Worm (Caenorhabditis elegans) whole organism, L1 larva: ENCODE data around the gene tsn-1.

Source experiments
- C04F5.9 ChIP-seq: sonication (generic microtip); optimal IDR thresholded peaks from 2 replicates; lab custom pipeline; 2016; ENCODE audit warnings: missing genetic modification characterization, missing compliant biosample characterization
- aha-1 ChIP-seq: fragments of 150-350 bp; optimal IDR thresholded peaks from 2 replicates; lab custom pipeline; 2014; ENCODE audit warnings: missing biosample characterization, missing genetic modification characterization
- aly-2 ChIP-seq: fragments of 150-350 bp; optimal IDR thresholded peaks from 2 replicates; lab custom pipeline; 2014; ENCODE audit warnings: missing biosample characterization, missing genetic modification characterization
- ama-1 ChIP-seq: fragments of 150-350 bp; optimal IDR thresholded peaks from 2 replicates; lab custom pipeline; 2014
- blmp-1 ChIP-seq: fragments of 150-350 bp; optimal IDR thresholded peaks from 2 replicates; lab custom pipeline; 2014; ENCODE audit warnings: missing biosample characterization, missing genetic modification characterization
- ceh-63 ChIP-seq: fragments of 200-800 bp; sonication (Bioruptor generic); optimal IDR thresholded peaks from 2 replicates; lab custom pipeline; 2018; ENCODE audit warnings: mild to moderate bottlenecking, missing genetic modification characterization, missing compliant biosample characterization
- ceh-8 ChIP-seq: fragments of 200-800 bp; sonication (Bioruptor generic); optimal IDR thresholded peaks from 2 replicates; lab custom pipeline; 2018; ENCODE audit warnings: mild to moderate bottlenecking, missing genetic modification characterization, moderate library complexity, missing compliant biosample characterization
- ceh-82 ChIP-seq, 3 experiments: fragments of 150-350 bp in 1 of 3; sonication (generic microtip) in 2 of 3; optimal IDR thresholded peaks; 2 replicates each; lab custom pipeline; 2014 to 2017; ENCODE audit warnings: missing biosample characterization in 3 of 3, missing genetic modification characterization in 3 of 3
- ceh-90 ChIP-seq: sonication (generic microtip); optimal IDR thresholded peaks from 2 replicates; lab custom pipeline; 2016; ENCODE audit warnings: missing genetic modification characterization, missing compliant biosample characterization
- dpl-1 ChIP-seq, 3 experiments: fragments of 150-350 bp in 2 of 3; sonication (generic microtip) in 1 of 3; optimal IDR thresholded peaks; 2 replicates each; lab custom pipeline; 2014 to 2017; ENCODE audit warnings: missing biosample characterization in 3 of 3, missing genetic modification characterization in 3 of 3, missing genetic modification reagents in 3 of 3
- efl-1 ChIP-seq, 4 experiments: fragments of 150-350 bp; optimal IDR thresholded peaks in 3 of 4; peaks in 1 of 4; 1 replicate in 1 of 4; 2 replicates in 3 of 4; lab custom pipeline; 2014; ENCODE audit warnings: missing biosample characterization in 2 of 4, missing genetic modification characterization in 2 of 4, missing genetic modification reagents in 2 of 4
- efl-3 ChIP-seq: fragments of 200-800 bp; sonication (Bioruptor generic); optimal IDR thresholded peaks from 2 replicates; lab custom pipeline; 2018; ENCODE audit warnings: mild to moderate bottlenecking, missing genetic modification characterization, missing compliant biosample characterization
- egl-13 ChIP-seq: sonication (generic microtip); optimal IDR thresholded peaks from 2 replicates; lab custom pipeline; 2016; ENCODE audit warnings: missing genotype, missing genetic modification reagents, missing genetic modification characterization, missing compliant biosample characterization
- fkh-10 ChIP-seq: sonication (generic microtip); optimal IDR thresholded peaks from 2 replicates; lab custom pipeline; 2017; ENCODE audit warnings: missing biosample characterization, missing genetic modification reagents, missing genetic modification characterization
- fkh-8 ChIP-seq: sonication (generic microtip); optimal IDR thresholded peaks from 2 replicates; lab custom pipeline; 2016; ENCODE audit warnings: mild to moderate bottlenecking, missing genetic modification characterization, missing compliant biosample characterization
- fos-1 ChIP-seq: fragments of 150-350 bp; optimal IDR thresholded peaks from 2 replicates; lab custom pipeline; 2014; ENCODE audit warnings: missing biosample characterization, missing genetic modification characterization
- grh-1 ChIP-seq: fragments of 200-800 bp; sonication (Bioruptor generic); IDR thresholded peaks from 2 replicates; pipeline ENCODE4 v1.3.6; 2022; ENCODE audit warnings: missing genetic modification reagents, missing genetic modification characterization, missing compliant biosample characterization
- hlh-4 ChIP-seq: sonication (generic microtip); optimal IDR thresholded peaks from 2 replicates; lab custom pipeline; 2016; ENCODE audit warnings: mild to moderate bottlenecking, missing genetic modification characterization, missing compliant biosample characterization
- hpl-2 ChIP-seq: fragments of 150-350 bp; optimal IDR thresholded peaks from 2 replicates; lab custom pipeline; 2014; ENCODE audit warnings: missing biosample characterization, missing genetic modification reagents, missing genetic modification characterization
- isw-1 ChIP-seq: fragments of 200-800 bp; sonication (Bioruptor generic); IDR thresholded peaks from 2 replicates; pipeline ENCODE4 v1.3.6; 2022; ENCODE audit warnings: missing genetic modification characterization, missing compliant biosample characterization
- jun-1 ChIP-seq: fragments of 150-350 bp; optimal IDR thresholded peaks from 2 replicates; lab custom pipeline; 2014; ENCODE audit warnings: missing biosample characterization, missing genetic modification reagents, missing genetic modification characterization
- lin-14 ChIP-seq: fragments of 200-800 bp; sonication (Bioruptor generic); optimal IDR thresholded peaks from 2 replicates; lab custom pipeline; 2018; ENCODE audit warnings: mild to moderate bottlenecking, missing genetic modification characterization, moderate library complexity, missing compliant biosample characterization
- lin-15B ChIP-seq: fragments of 150-350 bp; sonication (generic microtip); optimal IDR thresholded peaks from 3 replicates; lab custom pipeline; 2014; ENCODE audit warnings: missing biosample characterization, missing genetic modification characterization
- lsy-2 ChIP-seq, 2 experiments: fragments of 150-350 bp; optimal IDR thresholded peaks; 2 replicates each; lab custom pipeline; 2014; ENCODE audit warnings: missing biosample characterization in 2 of 2, missing genetic modification characterization in 2 of 2
- mdl-1 ChIP-seq, 2 experiments: fragments of 150-350 bp; optimal IDR thresholded peaks; 2 replicates each; lab custom pipeline; 2014 to 2017; ENCODE audit warnings: missing biosample characterization in 2 of 2, missing genetic modification characterization in 2 of 2, inconsistent platforms in 1 of 2
- mef-2 ChIP-seq: fragments of 150-350 bp; optimal IDR thresholded peaks from 2 replicates; lab custom pipeline; 2014; ENCODE audit warnings: missing biosample characterization, missing genetic modification characterization
- nhr-11 ChIP-seq: fragments of 150-350 bp; optimal IDR thresholded peaks from 2 replicates; lab custom pipeline; 2014; ENCODE audit warnings: missing biosample characterization, missing genetic modification characterization
- nhr-20 ChIP-seq: sonication (generic microtip); optimal IDR thresholded peaks from 2 replicates; lab custom pipeline; 2016; ENCODE audit warnings: mild to moderate bottlenecking, missing genetic modification characterization, missing compliant biosample characterization
- nhr-237 ChIP-seq: fragments of 150-350 bp; optimal IDR thresholded peaks from 2 replicates; lab custom pipeline; 2014; ENCODE audit warnings: missing biosample characterization, missing genetic modification characterization
- nhr-28 ChIP-seq: fragments of 150-350 bp; optimal IDR thresholded peaks from 2 replicates; lab custom pipeline; 2014; ENCODE audit warnings: missing biosample characterization, missing genetic modification characterization
- nhr-71 ChIP-seq: sonication (generic microtip); optimal IDR thresholded peaks from 2 replicates; lab custom pipeline; 2016; ENCODE audit warnings: mild to moderate bottlenecking, missing genetic modification characterization, moderate library complexity, missing compliant biosample characterization
- nhr-84 ChIP-seq: sonication (generic microtip); optimal IDR thresholded peaks from 2 replicates; lab custom pipeline; 2017; ENCODE audit warnings: missing biosample characterization, missing genetic modification characterization
- nhr-90 ChIP-seq: sonication (generic microtip); optimal IDR thresholded peaks from 2 replicates; lab custom pipeline; 2016; ENCODE audit warnings: mild to moderate bottlenecking, missing genetic modification characterization, missing compliant biosample characterization; ENCODE audit not compliant: poor library complexity
- pag-3 ChIP-seq: sonication (generic microtip); optimal IDR thresholded peaks from 2 replicates; lab custom pipeline; 2017; ENCODE audit warnings: missing genetic modification characterization, mild to moderate bottlenecking, missing compliant biosample characterization, antibody characterized with exemption, borderline replicate concordance; ENCODE audit not compliant: insufficient read depth
- pqm-1 ChIP-seq: sonication (generic microtip); optimal IDR thresholded peaks from 3 replicates; lab custom pipeline; 2017; ENCODE audit warnings: missing biosample characterization, missing genetic modification characterization
- rnt-1 ChIP-seq: sonication (generic microtip); optimal IDR thresholded peaks from 2 replicates; lab custom pipeline; 2016; ENCODE audit warnings: mild to moderate bottlenecking, missing genetic modification characterization, moderate library complexity, missing compliant biosample characterization
- snpc-4 ChIP-seq: fragments of 150-350 bp; optimal IDR thresholded peaks from 2 replicates; lab custom pipeline; 2014; ENCODE audit warnings: missing biosample characterization, missing genetic modification characterization
- snu-23 ChIP-seq: sonication (generic microtip); optimal IDR thresholded peaks from 2 replicates; lab custom pipeline; 2016; ENCODE audit warnings: missing genetic modification characterization, missing compliant biosample characterization
- sox-4 ChIP-seq: sonication (generic microtip); optimal IDR thresholded peaks from 2 replicates; lab custom pipeline; 2016; ENCODE audit warnings: missing genetic modification characterization, missing compliant biosample characterization
- sptf-1 ChIP-seq: fragments of 150-350 bp; optimal IDR thresholded peaks from 2 replicates; lab custom pipeline; 2014; ENCODE audit warnings: missing biosample characterization, missing genetic modification characterization
- swsn-7 ChIP-seq: sonication (generic microtip); optimal IDR thresholded peaks from 2 replicates; lab custom pipeline; 2016; ENCODE audit warnings: missing genetic modification characterization, missing compliant biosample characterization
- unc-30 ChIP-seq: sonication (generic microtip); optimal IDR thresholded peaks from 2 replicates; lab custom pipeline; 2017; ENCODE audit warnings: missing biosample characterization, missing genetic modification characterization
- unc-62 ChIP-seq: fragments of 150-350 bp; optimal IDR thresholded peaks from 2 replicates; lab custom pipeline; 2014; ENCODE audit warnings: missing biosample characterization, missing genetic modification reagents, missing genetic modification characterization
- unc-86 ChIP-seq: sonication (generic microtip); optimal IDR thresholded peaks from 2 replicates; lab custom pipeline; 2016; ENCODE audit warnings: missing genetic modification characterization, missing compliant biosample characterization
- xbp-1 ChIP-seq: sonication (generic microtip); optimal IDR thresholded peaks from 2 replicates; lab custom pipeline; 2016; ENCODE audit warnings: missing genetic modification characterization, missing compliant biosample characterization
- zip-4 ChIP-seq: fragments of 200-800 bp; sonication (Bioruptor generic); optimal IDR thresholded peaks from 2 replicates; lab custom pipeline; 2018; ENCODE audit warnings: mild to moderate bottlenecking, missing genetic modification characterization, moderate library complexity, missing compliant biosample characterization
- ztf-11 ChIP-seq, 2 experiments: sonication (generic microtip); optimal IDR thresholded peaks; 2 replicates each; lab custom pipeline; 2016 to 2017; ENCODE audit warnings: missing genetic modification characterization in 2 of 2, missing biosample characterization in 1 of 2, missing compliant biosample characterization in 1 of 2

tsn-1 gene

DNA sequence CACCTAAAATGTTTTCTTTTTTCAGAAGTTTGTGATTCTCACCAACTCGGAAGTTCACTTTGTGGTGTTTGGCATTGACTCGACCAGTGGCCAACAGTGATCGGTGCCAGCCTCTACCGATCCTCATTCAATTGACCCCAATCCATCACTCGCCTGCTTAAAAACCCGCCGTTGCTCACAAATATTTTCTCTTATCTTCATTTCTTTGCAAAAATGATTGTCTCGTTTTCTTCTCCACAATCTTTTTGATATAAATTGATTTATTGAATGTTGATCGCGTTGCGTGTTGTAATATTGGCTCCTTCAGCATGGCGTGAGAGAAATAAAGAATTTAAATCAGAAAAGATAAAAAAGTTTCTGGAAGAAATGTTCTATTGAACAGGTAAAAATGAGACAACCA, 30.0 kb downstream of the tsn-1 start:
- TF ChIP-seq rnt-1 (tag; lab: Kevin White, UChicago): peak; percentile 38
- peak; percentile 60 for TF ChIP-seq lin-14 (GFP tag; lab: Kevin White, UChicago)
- peak; percentile 19 for TF ChIP-seq snu-23 (GFP tag; lab: Kevin White, UChicago)
- peak; percentile 19 to 20 for TF ChIP-seq lsy-2 (tag; optimal IDR thresholded peaks at IDR 0.05; lab: Kevin White, UChicago)
- no peak for TF ChIP-seq unc-30 (tag; lab: Kevin White, UChicago)
- no peak for TF ChIP-seq ceh-90 (tag; lab: Kevin White, UChicago)
- peak in 1 of 2 experiments; percentile 12 for TF ChIP-seq efl-1 (optimal IDR thresholded peaks at IDR 0.05; lab: Kevin White, UChicago)
- peak in 1 of 2 experiments; percentile 82 for TF ChIP-seq efl-1 (GFP tag; optimal IDR thresholded peaks at IDR 0.05 in 1 of 2; lab: Kevin White, UChicago)
- TF ChIP-seq nhr-20 (tag; lab: Kevin White, UChicago): no peak
- no peak for TF ChIP-seq unc-86
- no peak for TF ChIP-seq xbp-1 (tag; lab: Kevin White, UChicago)
- TF ChIP-seq nhr-237 (tag; lab: Kevin White, UChicago): no peak
- no peak for TF ChIP-seq ztf-11 (tag; optimal IDR thresholded peaks at IDR 0.05; lab: Kevin White, UChicago)
- TF ChIP-seq sox-4 (tag; lab: Kevin White, UChicago): no peak
- TF ChIP-seq egl-13 (tag; lab: Kevin White, UChicago): no peak
- TF ChIP-seq nhr-84 (tag; lab: Kevin White, UChicago): no peak
- TF ChIP-seq ama-1: no peak
- peak; percentile 58 for TF ChIP-seq pag-3
- TF ChIP-seq swsn-7 (tag; lab: Kevin White, UChicago): no peak
- no peak for TF ChIP-seq fkh-8 (tag; lab: Kevin White, UChicago)
- peak; percentile 65 for TF ChIP-seq nhr-71

DNA sequence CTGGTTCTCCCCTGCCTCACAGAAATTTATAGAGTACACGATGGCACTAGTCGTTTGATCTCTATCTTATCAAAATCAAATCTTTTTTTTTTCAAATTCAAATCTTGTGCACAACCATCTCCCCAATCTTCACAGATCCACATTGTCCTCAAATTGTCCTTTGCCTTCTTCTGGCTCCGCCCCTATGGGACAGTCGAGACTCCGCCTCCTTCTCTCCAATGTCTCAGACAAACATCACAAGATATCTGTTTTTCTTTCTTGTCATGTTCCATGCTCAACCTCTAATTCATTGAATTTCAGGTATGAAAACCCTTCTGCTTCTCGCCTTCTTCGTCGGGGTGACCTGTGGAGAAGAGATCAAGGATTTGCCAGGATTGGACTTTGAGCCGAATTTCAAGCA, 30.7 kb downstream of the tsn-1 start, which contains the start of gene ctsa-1.1:
ctsa-1.1 (plus strand) TSS at position 301 of the 400 bp plus-strand sequence.
- TF ChIP-seq rnt-1 (tag; lab: Kevin White, UChicago) (peak; percentile 8), blmp-1 (no peak)

DNA sequence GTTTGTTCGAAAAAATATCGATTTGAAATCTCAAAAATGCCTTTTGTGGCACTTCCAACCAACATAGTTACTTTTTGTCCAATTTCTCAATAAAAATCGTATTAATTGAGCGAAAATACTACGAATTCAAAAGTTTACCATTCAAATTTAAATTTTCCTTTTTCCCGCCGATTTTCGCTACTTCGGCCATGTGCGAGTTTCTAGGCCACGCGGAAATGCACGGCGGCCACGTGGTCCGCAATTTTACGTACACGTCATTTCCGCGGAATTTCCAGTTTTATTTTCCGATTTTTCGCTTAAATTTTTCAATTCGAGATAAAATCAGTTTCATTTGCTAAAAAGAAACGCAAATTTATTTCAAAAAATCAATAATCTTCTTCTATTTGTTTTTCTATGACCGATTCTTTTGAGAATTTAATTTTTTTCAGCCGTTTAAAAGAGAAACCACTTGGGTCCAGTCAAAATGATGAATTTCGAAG, 33.4 kb downstream of the tsn-1 start, which contains the start of gene eas-1:
eas-1 (plus strand) TSS at position 429 of the 479 bp plus-strand sequence.
- peak; percentile 9 for TF ChIP-seq mef-2 (tag; lab: Kevin White, UChicago)
- peak; percentile 63 for TF ChIP-seq ceh-8 (GFP tag; lab: Kevin White, UChicago)
- peak; percentile 82 to 87 for TF ChIP-seq lsy-2 (tag; optimal IDR thresholded peaks at IDR 0.05; lab: Kevin White, UChicago)
- no peak for TF ChIP-seq sptf-1 (tag; lab: Kevin White, UChicago)
- no peak for TF ChIP-seq ama-1
- peak; percentile 10 for TF ChIP-seq zip-4 (GFP tag; lab: Kevin White, UChicago)
- peak; percentile 25 for TF ChIP-seq fkh-10 (GFP tag; lab: Kevin White, UChicago)
- TF ChIP-seq nhr-28: no peak
- TF ChIP-seq aly-2 (tag; lab: Kevin White, UChicago): no peak
- TF ChIP-seq xbp-1 (tag; lab: Kevin White, UChicago): peak; percentile 97
- TF ChIP-seq efl-1 (optimal IDR thresholded peaks at IDR 0.05; lab: Kevin White, UChicago): peak; percentile 97 to 100
- TF ChIP-seq efl-1 (GFP tag; optimal IDR thresholded peaks at IDR 0.05 in 1 of 2; lab: Kevin White, UChicago): peak; percentile 96 to 99
- peak; percentile 90 for TF ChIP-seq nhr-90
- peak; percentile 79 for TF ChIP-seq swsn-7 (tag; lab: Kevin White, UChicago)
- peak; percentile 78 for TF ChIP-seq C04F5.9 (tag; lab: Kevin White, UChicago)
- no peak for TF ChIP-seq ceh-63 (GFP tag; lab: Kevin White, UChicago)
- TF ChIP-seq dpl-1 (GFP tag; optimal IDR thresholded peaks at IDR 0.05; lab: Kevin White, UChicago): peak; percentile 92 to 96 (median 95)
- TF ChIP-seq nhr-11: no peak
- no peak for TF ChIP-seq pqm-1 (tag; lab: Kevin White, UChicago)
- TF ChIP-seq ceh-82 (tag; optimal IDR thresholded peaks at IDR 0.05; lab: Kevin White, UChicago): peak; percentile 62 to 79 (median 78)
- TF ChIP-seq jun-1 (tag; lab: Kevin White, UChicago): peak; percentile 73
- TF ChIP-seq nhr-237 (tag; lab: Kevin White, UChicago): peak; percentile 26
- TF ChIP-seq snpc-4 (tag; lab: Kevin White, UChicago): peak; percentile 67
- TF ChIP-seq isw-1: peak; percentile 81
- TF ChIP-seq efl-3 (GFP tag; lab: Kevin White, UChicago): peak; percentile 29
- TF ChIP-seq nhr-20 (tag; lab: Kevin White, UChicago): peak; percentile 86
- no peak for TF ChIP-seq unc-62 (GFP tag; lab: Kevin White, UChicago)
- TF ChIP-seq mdl-1 (tag; optimal IDR thresholded peaks at IDR 0.05; lab: Kevin White, UChicago): peak; percentile 20 to 88
- peak; percentile 55 for TF ChIP-seq lin-15B
- peak; percentile 87 for TF ChIP-seq sox-4 (tag; lab: Kevin White, UChicago)
- TF ChIP-seq hlh-4 (tag; lab: Kevin White, UChicago): no peak
- TF ChIP-seq fkh-8 (tag; lab: Kevin White, UChicago): peak; percentile 82
- TF ChIP-seq grh-1 (GFP tag; lab: Robert Waterston, UW): peak; percentile 61
- peak; percentile 52 for TF ChIP-seq fos-1 (tag; lab: Kevin White, UChicago)
- TF ChIP-seq aha-1 (tag; lab: Kevin White, UChicago): no peak
- peak; percentile 47 for TF ChIP-seq hpl-2 (GFP tag; lab: Kevin White, UChicago)
